Fruit fly (Drosophila melanogaster): ENCODE measurements around the gene alpha-Man-IIa.

The alpha-Man-IIa gene

dm6 chr3R:9416951-9417350, 4.6 kb downstream of the alpha-Man-IIa start:
- no peak for TF ChIP-seq psq (optimal IDR thresholded peaks at IDR 0.05)
- no peak for TF ChIP-seq Sin3A (optimal IDR thresholded peaks at IDR 0.05)
- TF ChIP-seq Myc (optimal IDR thresholded peaks at IDR 0.05), result no peak
- TF ChIP-seq h (optimal IDR thresholded peaks at IDR 0.05), result no peak
- TF ChIP-seq insv (optimal IDR thresholded peaks at IDR 0.05), result no peak
- no peak for TF ChIP-seq ttk (optimal IDR thresholded peaks at IDR 0.05)

dm6 chr3R:9417577-9418334, 5.4 kb downstream of the alpha-Man-IIa start, which contains the start of gene ps:
TSS of gene ps (plus strand) at chr3R:9417940.
- TF ChIP-seq Myc (optimal IDR thresholded peaks at IDR 0.05) (no peak), ttk (optimal IDR thresholded peaks at IDR 0.05) (no peak), Sin3A (optimal IDR thresholded peaks at IDR 0.05) (no peak), psq (optimal IDR thresholded peaks at IDR 0.05) (no peak), h (optimal IDR thresholded peaks at IDR 0.05) (no peak)

- TF ChIP-seq psq (optimal IDR thresholded peaks at IDR 0.05), result no peak
- no peak for TF ChIP-seq insv (optimal IDR thresholded peaks at IDR 0.05)
These were observed 6.3 kb downstream of the alpha-Man-IIa start for dm6 chr3R:9418373-9419299.

- TF ChIP-seq ttk (optimal IDR thresholded peaks at IDR 0.05) (no peak), Sin3A (optimal IDR thresholded peaks at IDR 0.05) (no peak), psq (optimal IDR thresholded peaks at IDR 0.05) (no peak), insv (optimal IDR thresholded peaks at IDR 0.05) (no peak), Myc (optimal IDR thresholded peaks at IDR 0.05) (no peak), h (optimal IDR thresholded peaks at IDR 0.05) (no peak)
These were observed 6.9 kb downstream of the alpha-Man-IIa start for dm6 chr3R:9419300-9419652.

- TF ChIP-seq h (optimal IDR thresholded peaks at IDR 0.05) (no peak), insv (optimal IDR thresholded peaks at IDR 0.05) (no peak), Myc (optimal IDR thresholded peaks at IDR 0.05) (no peak), psq (optimal IDR thresholded peaks at IDR 0.05) (no peak), ttk (optimal IDR thresholded peaks at IDR 0.05) (no peak), Sin3A (optimal IDR thresholded peaks at IDR 0.05) (no peak)
These were observed 8.3 kb downstream of the alpha-Man-IIa start for dm6 chr3R:9420439-9421234.

- no peak for TF ChIP-seq Myc (optimal IDR thresholded peaks at IDR 0.05)
- TF ChIP-seq insv (optimal IDR thresholded peaks at IDR 0.05), result no peak
- TF ChIP-seq Sin3A (optimal IDR thresholded peaks at IDR 0.05), result no peak
- TF ChIP-seq h (optimal IDR thresholded peaks at IDR 0.05), result no peak
- TF ChIP-seq ttk (optimal IDR thresholded peaks at IDR 0.05), result no peak
- TF ChIP-seq psq (optimal IDR thresholded peaks at IDR 0.05), result no peak
These were observed 10.0 kb downstream of the alpha-Man-IIa start for dm6 chr3R:9422338-9422737.

- TF ChIP-seq ttk (optimal IDR thresholded peaks at IDR 0.05) (no peak), insv (optimal IDR thresholded peaks at IDR 0.05) (no peak), Sin3A (optimal IDR thresholded peaks at IDR 0.05) (no peak), Myc (optimal IDR thresholded peaks at IDR 0.05) (no peak), psq (optimal IDR thresholded peaks at IDR 0.05) (no peak), h (optimal IDR thresholded peaks at IDR 0.05) (no peak)
These were observed 11.8 kb downstream of the alpha-Man-IIa start for dm6 chr3R:9424061-9424665.

dm6 chr3R:9427328-9427727, 15.0 kb downstream of the alpha-Man-IIa start:
- TF ChIP-seq ttk (optimal IDR thresholded peaks at IDR 0.05), result no peak
- TF ChIP-seq insv (optimal IDR thresholded peaks at IDR 0.05), result no peak
- no peak for TF ChIP-seq psq (optimal IDR thresholded peaks at IDR 0.05)
- no peak for TF ChIP-seq Myc (optimal IDR thresholded peaks at IDR 0.05)
- TF ChIP-seq Sin3A (optimal IDR thresholded peaks at IDR 0.05), result no peak
- no peak for TF ChIP-seq h (optimal IDR thresholded peaks at IDR 0.05)

- no peak for TF ChIP-seq psq (optimal IDR thresholded peaks at IDR 0.05)
- no peak for TF ChIP-seq Myc (optimal IDR thresholded peaks at IDR 0.05)
- no peak for TF ChIP-seq insv (optimal IDR thresholded peaks at IDR 0.05)
- TF ChIP-seq h (optimal IDR thresholded peaks at IDR 0.05), result no peak
- TF ChIP-seq Sin3A (optimal IDR thresholded peaks at IDR 0.05), result no peak
- TF ChIP-seq ttk (optimal IDR thresholded peaks at IDR 0.05), result no peak
These were observed 15.9 kb downstream of the alpha-Man-IIa start for dm6 chr3R:9428189-9428699.

dm6 chr3R:9428988-9429387, 16.6 kb downstream of the alpha-Man-IIa start:
- TF ChIP-seq Sin3A (optimal IDR thresholded peaks at IDR 0.05) (no peak), ttk (optimal IDR thresholded peaks at IDR 0.05) (no peak), insv (optimal IDR thresholded peaks at IDR 0.05) (no peak), Myc (optimal IDR thresholded peaks at IDR 0.05) (no peak), psq (optimal IDR thresholded peaks at IDR 0.05) (no peak), h (optimal IDR thresholded peaks at IDR 0.05) (no peak)

Measured in Kc167 (cell line).